Worm (Caenorhabditis elegans): ENCODE results near the gene W06B4.1.

DNA sequence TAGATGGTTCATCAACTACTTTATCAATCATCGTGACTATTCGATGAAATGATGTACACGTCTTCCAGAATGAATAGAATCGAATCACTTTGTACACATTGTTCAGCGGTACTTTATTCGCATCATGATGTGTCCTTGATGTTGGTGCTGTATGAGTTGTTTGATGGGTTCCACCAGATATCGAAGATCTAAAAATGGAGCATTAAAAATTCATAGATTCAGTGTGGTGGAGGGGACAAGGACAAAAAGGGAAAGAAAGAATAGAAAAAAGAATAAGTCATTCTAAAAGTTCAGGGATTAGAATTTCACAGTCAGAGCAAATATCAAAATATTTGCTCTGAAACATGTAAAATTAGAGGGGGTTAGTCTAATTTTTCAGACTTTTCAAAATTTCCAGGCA is 26.6 kb upstream of the W06B4.1 start:
- TF ChIP-seq nhr-10 (tag; optimal IDR thresholded peaks at IDR 0.05) (no peak), fos-1 (tag; optimal IDR thresholded peaks at IDR 0.05) (no peak), elt-3 (tag; optimal IDR thresholded peaks at IDR 0.05) (no peak), alr-1 (tag; optimal IDR thresholded peaks at IDR 0.05) (no peak), snpc-4 (tag; optimal IDR thresholded peaks at IDR 0.05) (no peak), unc-62 (GFP tag; optimal IDR thresholded peaks at IDR 0.05) (no peak), lsy-2 (tag; optimal IDR thresholded peaks at IDR 0.05) (no peak), nhr-25 (tag; optimal IDR thresholded peaks at IDR 0.05) (no peak), ztf-11 (tag; optimal IDR thresholded peaks at IDR 0.05) (no peak), nhr-11 (tag; optimal IDR thresholded peaks at IDR 0.05) (no peak), mdl-1 (tag; optimal IDR thresholded peaks at IDR 0.05) (no peak)

All from whole organism, L2 larva.